Worm (Caenorhabditis elegans) whole organism, dauer: ENCODE data around the gene srx-31.
"Not testable (repeated sequence)": the region's sequence is repeated elsewhere in the genome, so short reads cannot be mapped to it uniquely, and the experiment has no call there.

Source experiments
- unc-62 ChIP-seq: sonication (generic microtip); optimal IDR thresholded peaks from 2 replicates; lab custom pipeline; 2017; ENCODE audit warnings: missing biosample characterization, missing genetic modification reagents, missing genetic modification characterization

Gene srx-31

DNA sequence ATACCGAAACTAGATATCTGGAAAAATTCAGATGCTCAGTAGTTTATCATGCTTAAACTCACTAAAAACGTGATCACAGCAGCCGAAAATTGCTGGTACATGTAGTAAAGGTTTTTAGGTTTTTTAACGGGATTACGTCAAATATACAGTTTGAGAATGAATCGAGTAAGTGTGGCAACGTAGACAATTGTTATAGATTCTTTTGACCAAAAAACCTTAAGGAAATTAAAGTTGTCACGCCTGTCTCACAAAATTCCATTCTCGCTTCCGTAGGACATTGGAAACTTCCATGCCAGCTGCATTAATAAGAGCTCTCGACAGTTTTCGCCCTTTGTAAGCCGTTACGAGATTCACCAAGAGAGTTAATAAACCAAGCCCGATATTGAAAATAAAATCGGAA lies at the start of gene srx-31:
Gene srx-31, minus strand, starts transcription at position 101 of the 400 bp plus-strand sequence.
- TF ChIP-seq unc-62 (GFP tag; lab: Kevin White, UChicago), result not testable (repeated sequence)

- no peak for TF ChIP-seq unc-62 (GFP tag; lab: Kevin White, UChicago)
Measured at ce11 chrV:871029-871428, 48.2 kb upstream of the srx-31 start, which contains the start of gene T02B11.4. Gene T02B11.4, minus strand, starts transcription at chrV:871129.

ce11 chrV:866729-867128 lies 43.9 kb upstream of the srx-31 start, which contains the start of gene T02B11.3:
Gene T02B11.3, minus strand, starts transcription at chrV:866829.
- TF ChIP-seq unc-62 (GFP tag; lab: Kevin White, UChicago), result no peak

ce11 chrV:858841-859456 lies 36.1 kb upstream of the srx-31 start:
- no peak for TF ChIP-seq unc-62 (GFP tag; lab: Kevin White, UChicago)

- TF ChIP-seq unc-62 (GFP tag; lab: Kevin White, UChicago), result no peak
Measured at ce11 chrV:856549-856948, 33.7 kb upstream of the srx-31 start, which contains the start of gene K09C6.2. Gene K09C6.2, plus strand, starts transcription at chrV:856849.

DNA sequence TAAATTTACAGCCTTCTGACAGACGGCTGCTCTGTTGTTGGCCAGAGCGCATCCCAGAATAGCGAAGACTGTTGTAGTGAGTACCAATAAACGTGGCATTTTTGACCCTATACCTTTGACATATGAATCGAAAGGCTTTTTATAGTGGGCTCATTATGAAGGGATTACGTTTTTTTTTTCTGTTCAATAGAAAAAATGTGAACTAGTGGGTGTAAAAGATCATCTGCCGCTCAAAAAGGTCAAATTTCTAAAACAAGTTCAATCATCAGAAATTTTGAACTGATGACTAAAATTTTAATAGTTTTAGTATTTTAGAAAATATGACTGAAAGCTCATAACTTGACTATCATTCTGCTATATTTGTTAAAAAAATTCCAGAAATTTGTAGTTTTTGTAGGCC lies 32.1 kb upstream of the srx-31 start, which contains the start of gene K09C6.9:
Gene K09C6.9, minus strand, starts transcription at position 101 of the 400 bp plus-strand sequence.
- TF ChIP-seq unc-62 (GFP tag; lab: Kevin White, UChicago), result no peak

- TF ChIP-seq unc-62 (GFP tag; lab: Kevin White, UChicago), result no peak
Measured at ce11 chrV:852184-852583, 29.4 kb upstream of the srx-31 start, which contains the start of gene K09C6.3. Gene K09C6.3, plus strand, starts transcription at chrV:852484.

DNA sequence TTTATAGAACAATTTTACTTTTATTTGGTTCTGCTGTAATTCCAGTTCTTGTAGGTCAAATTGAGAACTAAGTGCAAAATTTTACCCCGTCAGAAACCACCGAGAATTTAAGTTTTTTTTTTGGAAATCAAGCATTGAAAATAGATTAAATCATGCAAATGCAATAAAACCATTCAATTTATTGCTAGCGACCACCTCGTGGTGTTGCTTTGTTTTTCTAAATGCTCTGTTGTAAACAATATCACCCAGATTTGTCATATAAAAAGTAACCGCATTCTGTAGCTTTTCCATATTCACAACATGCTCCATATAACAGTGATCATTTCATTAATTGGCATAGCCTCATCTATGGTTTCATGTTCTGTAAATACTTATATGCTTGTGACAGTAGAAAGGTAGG lies 26.7 kb upstream of the srx-31 start, which contains the start of gene srbc-12:
Gene srbc-12, plus strand, starts transcription at position 301 of the 400 bp plus-strand sequence.
- TF ChIP-seq unc-62 (GFP tag; lab: Kevin White, UChicago), result no peak

ce11 chrV:849042-849441 lies 26.2 kb upstream of the srx-31 start:
- TF ChIP-seq unc-62 (GFP tag; lab: Kevin White, UChicago), result no peak

ce11 chrV:847521-847920 lies 24.7 kb upstream of the srx-31 start, which contains the start of gene srbc-13:
Gene srbc-13, plus strand, starts transcription at chrV:847821.
- TF ChIP-seq unc-62 (GFP tag; lab: Kevin White, UChicago), result no peak

DNA sequence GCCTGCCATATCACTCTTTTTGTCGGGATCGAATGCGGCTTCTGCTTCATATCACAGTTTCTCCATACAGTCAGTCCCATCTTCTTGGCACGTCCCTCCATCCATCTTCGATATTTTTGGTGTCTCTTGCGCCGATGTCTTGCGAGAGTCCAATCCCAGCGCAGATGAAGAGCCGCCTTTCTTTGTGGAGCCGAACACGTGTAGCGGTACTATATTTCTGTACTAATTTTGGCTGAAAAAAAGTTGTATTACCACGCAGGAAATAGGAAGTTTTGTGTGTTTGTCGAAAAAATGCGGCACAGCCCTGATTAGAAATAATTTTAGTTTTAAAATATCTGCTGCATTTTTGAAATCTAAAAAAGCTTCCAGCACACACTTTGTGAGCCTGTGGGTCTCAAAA lies 20.3 kb upstream of the srx-31 start, which contains the start of gene K09C6.8:
Gene K09C6.8, minus strand, starts transcription at position 101 of the 400 bp plus-strand sequence.
- not testable (repeated sequence) for TF ChIP-seq unc-62 (GFP tag; lab: Kevin White, UChicago)

DNA sequence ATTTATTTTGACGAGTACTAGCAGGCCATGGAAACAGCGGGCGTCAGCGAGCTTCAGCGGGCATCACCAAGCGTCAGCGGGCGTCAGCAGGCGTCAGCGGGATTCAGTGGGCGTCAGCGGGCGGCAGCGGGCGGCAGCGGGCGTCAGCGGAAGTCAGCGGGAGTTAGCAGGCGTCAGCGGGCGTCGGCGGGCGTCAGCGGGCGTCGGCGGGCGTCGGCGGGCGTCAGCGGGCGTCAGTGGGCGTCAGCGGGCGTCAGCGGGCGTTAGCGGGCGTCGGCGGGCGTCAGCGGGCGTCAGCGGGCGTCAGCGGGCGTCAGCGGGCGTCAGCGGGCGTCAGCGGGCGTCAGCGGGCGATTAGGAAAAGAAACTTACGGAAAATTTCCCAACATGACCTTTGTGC lies 19.8 kb upstream of the srx-31 start:
- no peak for TF ChIP-seq unc-62 (GFP tag; lab: Kevin White, UChicago)

DNA sequence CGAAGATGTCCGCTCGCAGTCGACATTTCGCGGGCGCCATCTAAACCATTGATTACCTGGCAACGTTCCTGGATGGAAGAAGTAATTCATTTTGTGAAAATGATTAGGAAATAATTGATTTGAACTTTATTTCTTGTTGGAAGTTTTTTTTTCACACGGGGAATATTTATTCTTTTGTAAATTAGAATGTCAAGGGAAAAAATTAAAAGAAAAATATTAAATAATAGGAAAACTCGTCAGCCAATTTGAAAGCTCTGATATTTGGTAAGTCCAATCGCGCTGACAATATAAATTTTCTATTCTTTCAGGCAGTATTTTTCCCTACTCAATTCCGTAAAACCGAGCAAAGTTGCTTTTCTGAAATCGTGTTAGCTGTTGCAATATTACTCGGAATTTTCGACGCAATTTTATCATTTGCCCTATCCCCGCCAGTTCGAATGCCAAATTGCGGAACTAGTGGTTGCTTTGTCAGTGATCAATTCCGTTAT lies 16.2 kb upstream of the srx-31 start, which contains the start of the genes K09C6.7 and K09C6.10:
Gene K09C6.7, minus strand, starts transcription at position 101 of the 488 bp plus-strand sequence.
Gene K09C6.10, plus strand, starts transcription at position 438 of the 488 bp plus-strand sequence.
- not testable (repeated sequence) for TF ChIP-seq unc-62 (GFP tag; lab: Kevin White, UChicago)

DNA sequence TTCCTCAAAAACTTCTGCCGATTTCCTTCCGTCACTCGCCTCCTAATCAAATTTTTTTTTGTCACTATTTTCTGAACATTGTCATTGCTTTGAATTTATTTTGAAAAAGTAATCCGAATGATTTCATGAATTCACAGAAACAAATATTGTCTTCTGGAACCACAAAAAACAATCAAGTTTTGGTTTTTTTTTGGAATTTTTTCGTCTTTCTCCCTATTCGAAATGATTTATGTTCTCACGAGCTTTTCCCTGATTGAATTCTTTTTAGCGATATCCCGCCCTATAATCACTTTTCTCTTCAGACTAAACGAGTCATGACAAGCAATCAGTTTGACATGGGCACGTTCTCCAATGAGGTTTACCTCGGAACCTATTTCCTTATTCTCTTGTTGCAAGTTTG lies 10.5 kb upstream of the srx-31 start, which contains the start of gene F41H8.1:
Gene F41H8.1, plus strand, starts transcription at position 301 of the 400 bp plus-strand sequence.
- no peak for TF ChIP-seq unc-62 (GFP tag; lab: Kevin White, UChicago)

DNA sequence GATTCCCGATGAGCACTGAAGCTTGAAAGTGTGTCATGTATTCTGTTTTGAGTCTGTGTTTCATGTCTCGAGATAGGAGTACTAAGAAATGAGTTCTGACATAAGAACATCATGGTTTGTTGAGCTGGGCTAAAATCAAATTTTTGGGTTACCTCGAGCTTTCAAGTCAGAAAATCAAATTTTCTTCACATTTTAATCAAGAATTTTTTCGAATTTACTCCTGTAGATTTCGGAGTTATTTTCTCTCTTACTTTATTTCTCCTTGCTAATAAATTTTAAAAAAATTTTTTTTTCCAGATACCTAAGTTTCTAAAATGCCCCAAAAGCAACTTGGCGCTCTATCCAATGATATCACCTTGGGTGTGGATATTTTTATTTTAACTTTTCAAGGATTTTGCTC lies 3.3 kb upstream of the srx-31 start, which contains the start of gene F41H8.2:
Gene F41H8.2, plus strand, starts transcription at position 301 of the 400 bp plus-strand sequence.
- no peak for TF ChIP-seq unc-62 (GFP tag; lab: Kevin White, UChicago)

ce11 chrV:820629-821028 lies 2.2 kb downstream of the srx-31 start, which contains the start of gene srx-32:
Gene srx-32, minus strand, starts transcription at chrV:820729.
- TF ChIP-seq unc-62 (GFP tag; lab: Kevin White, UChicago), result not testable (repeated sequence)
